Worm (Caenorhabditis elegans) whole organism, late embryonic: ENCODE data around the gene D2096.6.
"Not testable (repeated sequence)": the region's sequence is repeated elsewhere in the genome, so short reads cannot be mapped to it uniquely, and the experiment has no call there.

Source experiments
- K02D7.2 ChIP-seq: sonication (generic microtip); optimal IDR thresholded peaks from 2 replicates; lab custom pipeline; 2017; ENCODE audit warnings: mild to moderate bottlenecking, missing genetic modification characterization, missing compliant biosample characterization
- K09A11.1 ChIP-seq: sonication (generic microtip); optimal IDR thresholded peaks from 2 replicates; lab custom pipeline; 2017; ENCODE audit warnings: antibody characterized with exemption, mild to moderate bottlenecking, missing genetic modification characterization, missing compliant biosample characterization; ENCODE audit not compliant: insufficient read depth
- ahr-1 ChIP-seq: sonication (generic microtip); optimal IDR thresholded peaks from 2 replicates; lab custom pipeline; 2016; ENCODE audit warnings: missing genetic modification characterization, missing compliant biosample characterization
- ama-1 ChIP-seq: fragments of 150-350 bp; optimal IDR thresholded peaks from 2 replicates; lab custom pipeline; 2014
- ceh-14 ChIP-seq: sonication (generic microtip); optimal IDR thresholded peaks from 2 replicates; lab custom pipeline; 2016; ENCODE audit warnings: missing genotype, missing genetic modification characterization, missing compliant biosample characterization
- ceh-19 ChIP-seq: fragments of 200-800 bp; sonication (Bioruptor generic); optimal IDR thresholded peaks from 2 replicates; lab custom pipeline; 2018; ENCODE audit warnings: mild to moderate bottlenecking, missing genetic modification characterization, missing compliant biosample characterization
- ceh-22 ChIP-seq: sonication (generic microtip); optimal IDR thresholded peaks from 2 replicates; lab custom pipeline; 2017; ENCODE audit warnings: missing biosample characterization, missing genetic modification characterization
- ceh-6 ChIP-seq: fragments of 200-800 bp; sonication (Bioruptor generic); optimal IDR thresholded peaks from 2 replicates; lab custom pipeline; 2018; ENCODE audit warnings: mild to moderate bottlenecking, missing genetic modification characterization, missing compliant biosample characterization
- che-1 ChIP-seq: sonication (generic microtip); optimal IDR thresholded peaks from 2 replicates; lab custom pipeline; 2016; ENCODE audit warnings: mild to moderate bottlenecking, missing genetic modification characterization, missing compliant biosample characterization
- dmd-4 ChIP-seq: sonication (generic microtip); optimal IDR thresholded peaks from 2 replicates; lab custom pipeline; 2016; ENCODE audit warnings: borderline replicate concordance, missing genetic modification characterization, missing compliant biosample characterization
- dve-1 ChIP-seq: sonication (generic microtip); optimal IDR thresholded peaks from 2 replicates; lab custom pipeline; 2017; ENCODE audit warnings: antibody characterized with exemption, mild to moderate bottlenecking, missing genetic modification characterization, missing compliant biosample characterization
- elt-2 ChIP-seq: sonication (generic microtip); optimal IDR thresholded peaks from 2 replicates; lab custom pipeline; 2016; ENCODE audit warnings: missing genetic modification reagents, missing genetic modification characterization, missing compliant biosample characterization
- elt-4 ChIP-seq: sonication (generic microtip); optimal IDR thresholded peaks from 2 replicates; lab custom pipeline; 2016; ENCODE audit warnings: missing genetic modification characterization, missing compliant biosample characterization
- fkh-6 ChIP-seq: sonication (generic microtip); optimal IDR thresholded peaks from 2 replicates; lab custom pipeline; 2016; ENCODE audit warnings: missing genetic modification characterization, missing compliant biosample characterization
- gmeb-2 ChIP-seq: sonication (generic microtip); optimal IDR thresholded peaks from 2 replicates; lab custom pipeline; 2016; ENCODE audit warnings: missing genetic modification characterization, inconsistent platforms, missing compliant biosample characterization
- hlh-30 ChIP-seq: sonication (generic microtip); optimal IDR thresholded peaks from 2 replicates; lab custom pipeline; 2017; ENCODE audit warnings: antibody characterized with exemption, missing genetic modification characterization, missing compliant biosample characterization; ENCODE audit not compliant: insufficient read depth
- lin-11 ChIP-seq: fragments of 200-800 bp; sonication (Bioruptor generic); optimal IDR thresholded peaks from 2 replicates; lab custom pipeline; 2018; ENCODE audit warnings: mild to moderate bottlenecking, missing genetic modification characterization, missing compliant biosample characterization
- madf-2 ChIP-seq: sonication (generic microtip); optimal IDR thresholded peaks from 2 replicates; lab custom pipeline; 2017; ENCODE audit warnings: missing genetic modification characterization, missing compliant biosample characterization
- nfya-1 ChIP-seq: sonication (generic microtip); optimal IDR thresholded peaks from 2 replicates; lab custom pipeline; 2017; ENCODE audit warnings: missing genetic modification characterization, mild to moderate bottlenecking, missing compliant biosample characterization, antibody characterized with exemption, moderate library complexity
- nhr-232 ChIP-seq: sonication (generic microtip); optimal IDR thresholded peaks from 2 replicates; lab custom pipeline; 2016; ENCODE audit warnings: missing genetic modification characterization, missing compliant biosample characterization
- npax-4 ChIP-seq: sonication (generic microtip); optimal IDR thresholded peaks from 2 replicates; lab custom pipeline; 2016; ENCODE audit warnings: missing genetic modification characterization, missing compliant biosample characterization
- pha-2 ChIP-seq: sonication (generic microtip); optimal IDR thresholded peaks from 2 replicates; lab custom pipeline; 2017; ENCODE audit warnings: mild to moderate bottlenecking, missing genetic modification characterization, missing compliant biosample characterization
- pqm-1 ChIP-seq: sonication (generic microtip); optimal IDR thresholded peaks from 2 replicates; lab custom pipeline; 2016; ENCODE audit warnings: missing genetic modification characterization, missing compliant biosample characterization
- pros-1 ChIP-seq: fragments of 150-350 bp; optimal IDR thresholded peaks from 2 replicates; lab custom pipeline; 2014; ENCODE audit warnings: missing biosample characterization, missing genetic modification reagents, missing genetic modification characterization
- ref-2 ChIP-seq: sonication (generic microtip); optimal IDR thresholded peaks from 2 replicates; lab custom pipeline; 2016; ENCODE audit warnings: missing genetic modification characterization, missing compliant biosample characterization
- sdc-2 ChIP-seq: sonication (generic microtip); optimal IDR thresholded peaks from 2 replicates; lab custom pipeline; 2016; ENCODE audit warnings: missing genotype, missing genetic modification characterization, missing compliant biosample characterization
- sox-2 ChIP-seq: fragments of 200-800 bp; sonication (Bioruptor generic); IDR thresholded peaks from 2 replicates; pipeline ENCODE4 v1.3.6; 2022; ENCODE audit warnings: missing genetic modification reagents, missing genetic modification characterization, missing compliant biosample characterization
- sox-4 ChIP-seq: sonication (generic microtip); optimal IDR thresholded peaks from 2 replicates; lab custom pipeline; 2017; ENCODE audit warnings: mild to moderate bottlenecking, missing genetic modification characterization, inconsistent platforms, missing compliant biosample characterization
- syd-9 ChIP-seq: sonication (generic microtip); optimal IDR thresholded peaks from 2 replicates; lab custom pipeline; 2016; ENCODE audit warnings: mild to moderate bottlenecking, missing genetic modification characterization, moderate library complexity, missing compliant biosample characterization
- tbx-2 ChIP-seq: sonication (generic microtip); optimal IDR thresholded peaks from 2 replicates; lab custom pipeline; 2016; ENCODE audit warnings: missing genetic modification characterization, missing compliant biosample characterization
- ttx-3 ChIP-seq: sonication (generic microtip); optimal IDR thresholded peaks from 2 replicates; lab custom pipeline; 2016; ENCODE audit warnings: missing genetic modification reagents, missing genetic modification characterization, missing compliant biosample characterization
- unc-3 ChIP-seq, 2 experiments: fragments of 200-800 bp in 1 of 2; sonication (Bioruptor generic) in 1 of 2; sonication (generic microtip) in 1 of 2; conservative IDR thresholded peaks in 1 of 2; optimal IDR thresholded peaks in 1 of 2; 2 replicates each; pipeline versions ENCODE4 v1.3.6 to Lab custom; 2016 to 2022; ENCODE audit warnings: missing compliant biosample characterization in 2 of 2, missing genetic modification characterization in 2 of 2, missing genetic modification reagents in 1 of 2
- unc-42 ChIP-seq: sonication (generic microtip); optimal IDR thresholded peaks from 2 replicates; lab custom pipeline; 2016; ENCODE audit warnings: missing genotype, missing genetic modification characterization, missing compliant biosample characterization
- zip-5 ChIP-seq: sonication (generic microtip); optimal IDR thresholded peaks from 2 replicates; lab custom pipeline; 2016; ENCODE audit warnings: missing genetic modification characterization, missing compliant biosample characterization

D2096.6 gene

ce11 chrIV:8369135-8369534 is at the start of gene D2096.6:
TSS of gene D2096.6 (minus strand) at chrIV:8369235.
- TF ChIP-seq pros-1 (tag; lab: Kevin White, UChicago) (no peak), elt-2 (no peak), hlh-30 (tag; lab: Kevin White, UChicago) (no peak), ama-1 (no peak), npax-4 (no peak), nhr-232 (no peak), ceh-22 (no peak), sdc-2 (tag; lab: Kevin White, UChicago) (no peak), ahr-1 (tag; lab: Kevin White, UChicago) (no peak), elt-4 (tag; lab: Kevin White, UChicago) (no peak), syd-9 (tag; lab: Kevin White, UChicago) (no peak), ttx-3 (no peak), unc-42 (tag; lab: Kevin White, UChicago) (no peak)

DNA sequence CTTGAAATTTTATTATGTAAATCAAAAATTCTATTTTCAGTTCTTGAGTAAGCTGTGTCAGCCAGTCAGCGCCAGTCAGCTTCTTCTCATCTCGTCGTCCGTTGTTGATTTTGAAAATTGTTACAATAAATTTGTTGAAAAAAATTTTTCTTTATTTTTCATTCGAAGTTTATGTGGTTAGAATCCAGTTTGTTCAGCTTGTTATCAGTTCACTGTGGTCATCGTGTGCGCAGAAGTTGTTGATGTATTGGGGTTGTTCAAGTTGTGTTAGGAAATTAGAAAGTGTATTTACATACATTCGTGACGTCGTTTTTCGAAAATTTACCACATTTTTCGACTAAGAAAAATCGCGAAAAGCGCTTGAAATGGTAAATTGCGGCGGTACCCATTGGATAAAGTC is 28.8 kb upstream of the D2096.6 start:
- TF ChIP-seq nhr-232: no peak
- TF ChIP-seq zip-5: no peak
- TF ChIP-seq ceh-6 (GFP tag; lab: Kevin White, UChicago): no peak

ce11 chrIV:8396348-8396747 is 27.3 kb upstream of the D2096.6 start, which contains the start of gene timm-17B.2:
TSS of gene timm-17B.2 (plus strand) at chrIV:8396648.
- TF ChIP-seq ceh-19 (GFP tag; lab: Kevin White, UChicago) (no peak), elt-4 (tag; lab: Kevin White, UChicago) (no peak), sox-2 (GFP tag; lab: Robert Waterston, UW) (no peak), tbx-2 (no peak), K02D7.2 (tag; lab: Kevin White, UChicago) (no peak)

ce11 chrIV:8394105-8394504 is 25.1 kb upstream of the D2096.6 start, which contains the start of gene D2096.11:
TSS of gene D2096.11 (minus strand) at chrIV:8394205.
- TF ChIP-seq che-1 (no peak), dmd-4 (tag; lab: Kevin White, UChicago) (no peak), sdc-2 (tag; lab: Kevin White, UChicago) (no peak), gmeb-2 (tag; lab: Kevin White, UChicago) (no peak), sox-4 (tag; lab: Kevin White, UChicago) (no peak), unc-3 (GFP tag; conservative IDR thresholded peaks at IDR 0.05; lab: Robert Waterston, UW) (no peak), unc-3 (tag; optimal IDR thresholded peaks at IDR 0.05; lab: Kevin White, UChicago) (no peak), ref-2 (no peak), fkh-6 (no peak), nfya-1 (no peak), elt-4 (tag; lab: Kevin White, UChicago) (no peak), elt-2 (no peak), K09A11.1 (tag; lab: Kevin White, UChicago) (no peak), madf-2 (tag; lab: Kevin White, UChicago) (no peak), ceh-14 (tag; lab: Kevin White, UChicago) (no peak), lin-11 (tag; lab: Kevin White, UChicago) (no peak), pha-2 (tag; lab: Kevin White, UChicago) (no peak)

DNA sequence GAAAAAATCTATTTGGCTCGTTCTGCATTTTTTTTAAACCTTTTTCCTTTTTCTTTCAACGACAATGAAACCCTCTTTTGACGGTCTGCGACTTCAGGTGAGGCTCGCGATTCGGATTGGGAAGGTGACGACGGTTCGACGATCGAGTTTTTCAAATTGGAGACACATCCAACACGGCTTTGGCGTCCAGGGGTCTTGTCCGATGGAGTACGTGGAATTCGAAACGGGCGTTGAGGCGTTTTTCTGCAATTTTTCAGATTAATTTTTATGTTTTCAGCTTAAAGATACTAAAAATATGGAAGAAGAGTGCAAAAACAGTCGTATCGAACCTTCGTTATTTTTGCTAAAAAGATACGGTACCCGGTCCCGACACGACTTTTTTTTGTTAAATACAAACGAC is 20.1 kb upstream of the D2096.6 start, which contains the start of gene D2096.10:
Gene D2096.10 (minus strand): TSS at position 101 of the 400 bp plus-strand sequence.
- TF ChIP-seq pqm-1; dve-1 (tag; lab: Kevin White, UChicago); tbx-2: not testable (repeated sequence)
